Worm (Caenorhabditis elegans) whole organism, L4 larva: ENCODE measurements around the gene bath-37.
A peak's percentile ranks its signal among the peaks of the same experiment; 100 is the strongest.

ENCODE experiments used
- F10B5.3 ChIP-seq: sonication (generic microtip); optimal IDR thresholded peaks from 2 replicates; lab custom pipeline; 2016; ENCODE audit warnings: mild to moderate bottlenecking, missing genetic modification characterization, missing compliant biosample characterization
- F26F4.8 ChIP-seq: fragments of 200-800 bp; sonication (Bioruptor generic); conservative IDR thresholded peaks from 2 replicates; pipeline ENCODE4 v1.3.6; 2022; ENCODE audit warnings: missing genetic modification characterization, missing compliant biosample characterization
- F44E2.7 ChIP-seq: fragments of 200-800 bp; sonication (Bioruptor generic); IDR thresholded peaks from 2 replicates; pipeline ENCODE4 v2.1.2; 2022; ENCODE audit warnings: missing genetic modification characterization, missing compliant biosample characterization
- R02D3.7 ChIP-seq: fragments of 150-350 bp; sonication (generic microtip); optimal IDR thresholded peaks from 3 replicates; lab custom pipeline; 2014; ENCODE audit warnings: missing biosample characterization, missing genetic modification characterization
- T26A8.4 ChIP-seq: fragments of 200-800 bp; sonication (Bioruptor generic); IDR thresholded peaks from 2 replicates; pipeline ENCODE4 v1.3.6; 2022; ENCODE audit warnings: missing genetic modification characterization, missing compliant biosample characterization
- Y105C5A.15 ChIP-seq: fragments of 200-800 bp; sonication (Bioruptor generic); IDR thresholded peaks from 2 replicates; pipeline ENCODE4 v1.3.6; 2022; ENCODE audit warnings: missing genetic modification characterization, missing compliant biosample characterization
- Y75B8A.6 ChIP-seq: fragments of 200-800 bp; sonication (Bioruptor generic); IDR thresholded peaks from 2 replicates; pipeline ENCODE4 v1.3.6; 2022; ENCODE audit warnings: missing genetic modification reagents, missing genetic modification characterization, missing compliant biosample characterization
- ZK337.2 ChIP-seq: fragments of 200-800 bp; sonication (Bioruptor generic); IDR thresholded peaks from 2 replicates; pipeline ENCODE4 v1.3.6; 2022; ENCODE audit warnings: missing genetic modification reagents, missing genetic modification characterization, missing compliant biosample characterization
- aly-2 ChIP-seq: sonication (generic microtip); optimal IDR thresholded peaks from 2 replicates; lab custom pipeline; 2018; ENCODE audit warnings: missing biosample characterization, missing genetic modification characterization
- arid-1 ChIP-seq: fragments of 200-800 bp; sonication (Bioruptor generic); conservative IDR thresholded peaks from 2 replicates; pipeline ENCODE4 v1.3.6; 2022; ENCODE audit warnings: missing genetic modification reagents, missing genetic modification characterization, missing compliant biosample characterization
- attf-4 ChIP-seq: sonication (generic microtip); optimal IDR thresholded peaks from 3 replicates; lab custom pipeline; 2017; ENCODE audit warnings: missing biosample characterization, missing genetic modification characterization
- ceh-28 ChIP-seq: fragments of 150-350 bp; optimal IDR thresholded peaks from 2 replicates; lab custom pipeline; 2014; ENCODE audit warnings: missing biosample characterization, missing genetic modification reagents, missing genetic modification characterization
- ceh-62 ChIP-seq: sonication (generic microtip); optimal IDR thresholded peaks from 2 replicates; lab custom pipeline; 2017; ENCODE audit warnings: missing biosample characterization, missing genetic modification characterization
- ceh-82 ChIP-seq: sonication (generic microtip); optimal IDR thresholded peaks from 2 replicates; lab custom pipeline; 2017; ENCODE audit warnings: missing biosample characterization, missing genetic modification characterization
- daf-12 ChIP-seq: fragments of 150-350 bp; optimal IDR thresholded peaks from 2 replicates; lab custom pipeline; 2014; ENCODE audit warnings: missing biosample characterization, missing genetic modification reagents, missing genetic modification characterization
- dmd-6 ChIP-seq: fragments of 200-800 bp; sonication (Bioruptor generic); IDR thresholded peaks from 2 replicates; pipeline ENCODE4 v1.3.6; 2022; ENCODE audit warnings: missing genetic modification reagents, missing genetic modification characterization, missing compliant biosample characterization
- dmd-9 ChIP-seq: fragments of 200-800 bp; sonication (Bioruptor generic); IDR thresholded peaks from 2 replicates; pipeline ENCODE4 v1.3.6; 2022; ENCODE audit warnings: missing genetic modification reagents, missing genetic modification characterization, missing compliant biosample characterization
- dve-1 ChIP-seq: sonication (generic microtip); optimal IDR thresholded peaks from 2 replicates; lab custom pipeline; 2017; ENCODE audit warnings: antibody characterized with exemption, mild to moderate bottlenecking, missing genetic modification characterization, missing compliant biosample characterization; ENCODE audit not compliant: insufficient read depth
- egl-43 ChIP-seq: fragments of 200-800 bp; sonication (Bioruptor generic); IDR thresholded peaks from 2 replicates; pipeline ENCODE4 v1.3.6; 2022; ENCODE audit warnings: missing genetic modification reagents, missing genetic modification characterization, missing compliant biosample characterization
- fos-1 ChIP-seq: fragments of 150-350 bp; optimal IDR thresholded peaks from 2 replicates; lab custom pipeline; 2014; ENCODE audit warnings: missing biosample characterization, missing genetic modification characterization
- gei-8 ChIP-seq: fragments of 200-800 bp; sonication (Bioruptor generic); optimal IDR thresholded peaks from 2 replicates; lab custom pipeline; 2018; ENCODE audit warnings: mild to moderate bottlenecking, missing genetic modification characterization, missing compliant biosample characterization
- hlh-30 ChIP-seq: sonication (generic microtip); optimal IDR thresholded peaks from 2 replicates; lab custom pipeline; 2017; ENCODE audit warnings: antibody characterized with exemption, mild to moderate bottlenecking, missing genetic modification characterization, missing compliant biosample characterization; ENCODE audit not compliant: insufficient read depth
- hmg-1.1 ChIP-seq: fragments of 200-800 bp; sonication (Bioruptor generic); IDR thresholded peaks from 2 replicates; pipeline ENCODE4 v1.3.6; 2022; ENCODE audit warnings: missing genetic modification reagents, missing genetic modification characterization, missing compliant biosample characterization
- lin-1 ChIP-seq: fragments of 200-800 bp; sonication (Bioruptor generic); IDR thresholded peaks from 2 replicates; pipeline ENCODE4 v1.3.6; 2022; ENCODE audit warnings: missing genetic modification reagents, missing genetic modification characterization, missing compliant biosample characterization
- lin-15B ChIP-seq: fragments of 150-350 bp; sonication (generic microtip); optimal IDR thresholded peaks from 3 replicates; lab custom pipeline; 2014; ENCODE audit warnings: missing biosample characterization, missing genetic modification characterization
- lin-29 ChIP-seq: fragments of 200-800 bp; sonication (Bioruptor generic); IDR thresholded peaks from 2 replicates; pipeline ENCODE4 v1.3.6; 2022; ENCODE audit warnings: missing genetic modification reagents, missing genetic modification characterization, missing compliant biosample characterization
- lin-39 ChIP-seq: fragments of 150-350 bp; optimal IDR thresholded peaks from 2 replicates; lab custom pipeline; 2014; ENCODE audit warnings: missing biosample characterization, missing genetic modification reagents, missing genetic modification characterization
- lir-3 ChIP-seq: sonication (generic microtip); optimal IDR thresholded peaks from 2 replicates; lab custom pipeline; 2016; ENCODE audit warnings: mild to moderate bottlenecking, missing genetic modification characterization, missing compliant biosample characterization
- madf-5 ChIP-seq, 2 experiments: fragments of 200-800 bp; sonication (Bioruptor generic); IDR thresholded peaks; 2 replicates each; pipeline ENCODE4 v1.3.6; 2022; ENCODE audit warnings: missing compliant biosample characterization in 2 of 2, missing genetic modification characterization in 2 of 2
- mes-2 ChIP-seq: sonication (generic microtip); optimal IDR thresholded peaks from 2 replicates; lab custom pipeline; 2016; ENCODE audit warnings: missing genotype, mild to moderate bottlenecking, missing genetic modification characterization, missing compliant biosample characterization; ENCODE audit not compliant: poor library complexity, severe bottlenecking
- nhr-10 ChIP-seq: fragments of 150-350 bp; optimal IDR thresholded peaks from 2 replicates; lab custom pipeline; 2014; ENCODE audit warnings: missing biosample characterization, missing genetic modification characterization
- nhr-11 ChIP-seq: fragments of 150-350 bp; optimal IDR thresholded peaks from 2 replicates; lab custom pipeline; 2014; ENCODE audit warnings: missing biosample characterization, missing genetic modification characterization
- nhr-25 ChIP-seq: sonication (generic microtip); optimal IDR thresholded peaks from 2 replicates; lab custom pipeline; 2017; ENCODE audit warnings: missing genetic modification characterization, mild to moderate bottlenecking, missing compliant biosample characterization, antibody characterized with exemption, moderate library complexity, borderline replicate concordance; ENCODE audit not compliant: insufficient read depth
- nhr-28 ChIP-seq: fragments of 150-350 bp; optimal IDR thresholded peaks from 2 replicates; lab custom pipeline; 2014; ENCODE audit warnings: missing biosample characterization, missing genetic modification characterization
- nhr-41 ChIP-seq: fragments of 200-800 bp; sonication (Bioruptor generic); IDR thresholded peaks from 2 replicates; pipeline ENCODE4 v1.3.6; 2022; ENCODE audit warnings: missing genetic modification reagents, missing genetic modification characterization, missing compliant biosample characterization
- nhr-6 ChIP-seq: fragments of 150-350 bp; optimal IDR thresholded peaks from 2 replicates; lab custom pipeline; 2014; ENCODE audit warnings: missing biosample characterization, missing genetic modification characterization
- nhr-77 ChIP-seq: fragments of 150-350 bp; optimal IDR thresholded peaks from 2 replicates; lab custom pipeline; 2014; ENCODE audit warnings: missing biosample characterization, missing genetic modification characterization
- pha-4 ChIP-seq, 2 experiments: fragments of 150-350 bp in 1 of 2; fragments of 200-800 bp in 1 of 2; sonication (Bioruptor generic) in 1 of 2; IDR thresholded peaks in 1 of 2; optimal IDR thresholded peaks in 1 of 2; 2 replicates each; pipeline versions ENCODE4 v1.3.6 to Lab custom; 2014 to 2022; ENCODE audit warnings: missing genetic modification characterization in 2 of 2, missing genetic modification reagents in 2 of 2, missing biosample characterization in 1 of 2, missing compliant biosample characterization in 1 of 2
- pqm-1 ChIP-seq: sonication (generic microtip); optimal IDR thresholded peaks from 2 replicates; lab custom pipeline; 2017; ENCODE audit warnings: missing biosample characterization, missing genetic modification characterization
- rbr-2 ChIP-seq: sonication (generic microtip); optimal IDR thresholded peaks from 2 replicates; lab custom pipeline; 2016; ENCODE audit warnings: missing genotype, missing genetic modification characterization, missing compliant biosample characterization
- saeg-2 ChIP-seq: fragments of 200-800 bp; sonication (Bioruptor generic); IDR thresholded peaks from 2 replicates; pipeline ENCODE4 v1.3.6; 2022; ENCODE audit warnings: missing genetic modification reagents, missing genetic modification characterization, missing compliant biosample characterization
- sdz-12 ChIP-seq: fragments of 200-800 bp; sonication (Bioruptor generic); optimal IDR thresholded peaks from 2 replicates; lab custom pipeline; 2018; ENCODE audit warnings: mild to moderate bottlenecking, missing genetic modification characterization, missing compliant biosample characterization
- spr-1 ChIP-seq: sonication (generic microtip); optimal IDR thresholded peaks from 2 replicates; lab custom pipeline; 2016; ENCODE audit warnings: mild to moderate bottlenecking, missing genetic modification characterization, missing compliant biosample characterization
- spr-3 ChIP-seq: fragments of 200-800 bp; sonication (Bioruptor generic); optimal IDR thresholded peaks from 2 replicates; lab custom pipeline; 2018; ENCODE audit warnings: mild to moderate bottlenecking, missing genetic modification characterization, missing compliant biosample characterization
- tra-1 ChIP-seq: fragments of 200-800 bp; sonication (Bioruptor generic); IDR thresholded peaks from 2 replicates; pipeline ENCODE4 v1.3.6; 2022; ENCODE audit warnings: missing genetic modification reagents, missing genetic modification characterization, missing compliant biosample characterization
- unc-130 ChIP-seq: sonication (generic microtip); optimal IDR thresholded peaks from 2 replicates; lab custom pipeline; 2016; ENCODE audit warnings: missing genetic modification reagents, missing genetic modification characterization, missing compliant biosample characterization
- zag-1 ChIP-seq: fragments of 150-350 bp; optimal IDR thresholded peaks from 2 replicates; lab custom pipeline; 2014; ENCODE audit warnings: missing biosample characterization, missing genetic modification characterization
- zfp-2 ChIP-seq: sonication (generic microtip); optimal IDR thresholded peaks from 2 replicates; lab custom pipeline; 2016; ENCODE audit warnings: mild to moderate bottlenecking, missing genetic modification characterization, missing compliant biosample characterization
- zfp-3 ChIP-seq: fragments of 200-800 bp; sonication (Bioruptor generic); conservative IDR thresholded peaks from 2 replicates; pipeline ENCODE4 v1.3.6; 2022; ENCODE audit warnings: missing genetic modification reagents, missing genetic modification characterization, missing compliant biosample characterization
- zip-11 ChIP-seq: fragments of 200-800 bp; sonication (Bioruptor generic); IDR thresholded peaks from 2 replicates; pipeline ENCODE4 v1.3.6; 2022; ENCODE audit warnings: missing genetic modification characterization, missing compliant biosample characterization
- zip-2 ChIP-seq: fragments of 150-350 bp; optimal IDR thresholded peaks from 2 replicates; lab custom pipeline; 2014; ENCODE audit warnings: missing biosample characterization, missing genetic modification characterization

bath-37 gene

DNA sequence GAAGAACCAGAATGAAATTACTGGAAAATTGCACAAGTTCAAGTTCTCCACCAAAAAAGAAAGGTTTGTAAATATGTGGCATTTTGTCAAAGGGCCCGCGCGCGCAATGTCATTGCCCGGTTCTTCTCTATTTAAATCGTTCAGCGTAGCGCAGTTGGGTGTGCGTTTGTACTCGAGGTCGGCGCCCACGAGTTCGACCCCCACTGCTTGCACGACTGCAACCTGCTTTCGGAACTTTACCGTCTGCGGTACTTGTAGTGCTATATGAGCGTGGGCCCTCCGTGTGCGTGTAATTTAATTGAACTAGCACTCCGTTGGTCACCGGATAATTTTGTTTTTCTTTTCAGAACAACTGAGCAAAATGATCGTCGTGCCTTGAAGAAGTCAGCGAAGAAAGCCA, 17.8 kb downstream of the bath-37 start (continued):
- TF ChIP-seq aly-2 (tag; lab: Kevin White, UChicago) (peak; percentile 14), F26F4.8 (GFP tag; lab: Robert Waterston, UW) (peak; percentile 89), hmg-1.1 (GFP tag; lab: Robert Waterston, UW) (peak; percentile 87), attf-4 (tag; lab: Kevin White, UChicago) (no peak), saeg-2 (GFP tag; lab: Robert Waterston, UW) (peak; percentile 51; the same call in 1 of the 2 replicates), fos-1 (tag; lab: Kevin White, UChicago) (no peak), zip-2 (tag; lab: Kevin White, UChicago) (peak; percentile 70), lin-15B (tag; lab: Kevin White, UChicago) (no peak), nhr-11 (no peak), ceh-28 (tag; lab: Kevin White, UChicago) (no peak), T26A8.4 (GFP tag; lab: Robert Waterston, UW) (peak; percentile 84), lin-29 (GFP tag; lab: Robert Waterston, UW) (peak; percentile 82), ZK337.2 (GFP tag; lab: Robert Waterston, UW) (peak; percentile 86), tra-1 (peak; percentile 82), Y105C5A.15 (GFP tag; lab: Robert Waterston, UW) (peak; percentile 94), nhr-6 (tag; lab: Kevin White, UChicago) (peak; percentile 91), mes-2 (peak; percentile 89), F44E2.7 (GFP tag; lab: Robert Waterston, UW) (peak; percentile 94), pha-4 (GFP tag; IDR thresholded peaks at IDR 0.05; lab: Robert Waterston, UW) (peak; percentile 91), pha-4 (tag; optimal IDR thresholded peaks at IDR 0.05; lab: Kevin White, UChicago) (no peak), zip-11 (GFP tag; lab: Robert Waterston, UW) (peak; percentile 67; the same call in 1 of the 2 replicates), madf-5 (GFP tag; IDR thresholded peaks at IDR 0.05; lab: Robert Waterston, UW) (peak; percentile 47 to 91; a peak in 2 of 4 replicates), daf-12 (tag; lab: Kevin White, UChicago) (no peak), sdz-12 (GFP tag; lab: Kevin White, UChicago) (peak; percentile 75), F10B5.3 (peak; percentile 63), nhr-77 (tag; lab: Kevin White, UChicago) (peak; percentile 43), zfp-3 (peak; percentile 79; the same call in 1 of the 2 replicates), nhr-25 (tag; lab: Kevin White, UChicago) (peak; percentile 87), Y75B8A.6 (GFP tag; lab: Robert Waterston, UW) (0 out of 2 replicates have a peak, but pooled peaks have one; percentile 27), dmd-6 (GFP tag; lab: Robert Waterston, UW) (peak; percentile 66), lin-39 (tag; lab: Kevin White, UChicago) (no peak), arid-1 (peak; percentile 94), lir-3 (tag; lab: Kevin White, UChicago) (peak; percentile 71), unc-130 (GFP tag; lab: Kevin White, UChicago) (peak; percentile 71), hlh-30 (tag; lab: Kevin White, UChicago) (peak; percentile 88), R02D3.7 (tag; lab: Kevin White, UChicago) (no peak), ceh-62 (tag; lab: Kevin White, UChicago) (no peak), nhr-10 (tag; lab: Kevin White, UChicago) (no peak), nhr-41 (0 out of 2 replicates have a peak, but pooled peaks have one; percentile 29), rbr-2 (tag; lab: Kevin White, UChicago) (peak; percentile 81), lin-1 (GFP tag; lab: Robert Waterston, UW) (peak; percentile 64), zag-1 (no peak), zfp-2 (peak; percentile 60), spr-1 (peak; percentile 73), gei-8 (GFP tag; lab: Kevin White, UChicago) (peak; percentile 88), spr-3 (GFP tag; lab: Kevin White, UChicago) (peak; percentile 79), nhr-28 (tag; lab: Kevin White, UChicago) (no peak), egl-43 (GFP tag; lab: Robert Waterston, UW) (peak; percentile 98), pqm-1 (peak; percentile 14), dmd-9 (peak; percentile 68; the same call in 1 of the 2 replicates), ceh-82 (tag; lab: Kevin White, UChicago) (no peak), dve-1 (tag; lab: Kevin White, UChicago) (peak; percentile 74)
